Worm (Caenorhabditis elegans): Measurements from ENCODE around the gene C09H10.9.

C09H10.9 gene

ce11 chrII:11104162-11104561 lies at the start of gene C09H10.9:
Gene C09H10.9 (plus strand): TSS chrII:11104462.
- TF ChIP-seq pros-1 (tag; optimal IDR thresholded peaks at IDR 0.05) (no peak), odd-2 (tag; optimal IDR thresholded peaks at IDR 0.05) (no peak), F13H6.1 (tag; optimal IDR thresholded peaks at IDR 0.05) (no peak), C08G9.2 (tag; optimal IDR thresholded peaks at IDR 0.05) (no peak), ceh-18 (tag; optimal IDR thresholded peaks at IDR 0.05) (no peak), tbx-7 (tag; optimal IDR thresholded peaks at IDR 0.05) (no peak), sdc-2 (tag; optimal IDR thresholded peaks at IDR 0.05) (no peak), hlh-8 (tag; optimal IDR thresholded peaks at IDR 0.05) (no peak), ceh-45 (GFP tag; IDR thresholded peaks at IDR 0.05) (no peak), ceh-6 (GFP tag; optimal IDR thresholded peaks at IDR 0.05) (no peak), ceh-24 (tag; optimal IDR thresholded peaks at IDR 0.05) (no peak), ceh-48 (tag; optimal IDR thresholded peaks at IDR 0.05) (no peak), sox-2 (GFP tag; IDR thresholded peaks at IDR 0.05) (no peak), C38D4.7 (GFP tag; optimal IDR thresholded peaks at IDR 0.05) (no peak), unc-55 (GFP tag; optimal IDR thresholded peaks at IDR 0.05) (no peak), zip-5 (tag; optimal IDR thresholded peaks at IDR 0.05) (no peak), hlh-15 (tag; optimal IDR thresholded peaks at IDR 0.05) (no peak), ceh-19 (GFP tag; optimal IDR thresholded peaks at IDR 0.05) (no peak), mec-3 (tag; optimal IDR thresholded peaks at IDR 0.05; ENCODE audit: borderline replicate concordance) (no peak)

- TF ChIP-seq unc-86 (tag; optimal IDR thresholded peaks at IDR 0.05) (no peak), ets-4 (tag; optimal IDR thresholded peaks at IDR 0.05) (no peak), ceh-9 (tag; optimal IDR thresholded peaks at IDR 0.05) (no peak), ceh-18 (tag; optimal IDR thresholded peaks at IDR 0.05) (no peak), npax-4 (tag; optimal IDR thresholded peaks at IDR 0.05) (no peak), tbx-7 (tag; optimal IDR thresholded peaks at IDR 0.05) (no peak), hlh-6 (tag; optimal IDR thresholded peaks at IDR 0.05) (no peak), eyg-1 (tag; optimal IDR thresholded peaks at IDR 0.05) (no peak), hlh-30 (tag; optimal IDR thresholded peaks at IDR 0.05; ENCODE audit: insufficient read depth) (no peak), pha-4 (tag; optimal IDR thresholded peaks at IDR 0.05) (no peak), ceh-45 (GFP tag; IDR thresholded peaks at IDR 0.05) (no peak), ceh-2 (tag; optimal IDR thresholded peaks at IDR 0.05) (no peak), fax-1 (tag; optimal IDR thresholded peaks at IDR 0.05) (no peak)
Observed at ce11 chrII:11055223-11055622, 49.0 kb upstream of the C09H10.9 start, which contains the start of gene F45E10.2. Gene F45E10.2 (minus strand): TSS chrII:11055323.

- TF ChIP-seq hlh-15 (tag; optimal IDR thresholded peaks at IDR 0.05) (no peak), ets-4 (tag; optimal IDR thresholded peaks at IDR 0.05) (no peak), pha-4 (tag; optimal IDR thresholded peaks at IDR 0.05) (no peak), elt-2 (tag; optimal IDR thresholded peaks at IDR 0.05) (no peak), ceh-6 (GFP tag; optimal IDR thresholded peaks at IDR 0.05) (no peak), K09A11.1 (tag; optimal IDR thresholded peaks at IDR 0.05; ENCODE audit: insufficient read depth) (no peak), pag-3 (tag; optimal IDR thresholded peaks at IDR 0.05; ENCODE audit: borderline replicate concordance) (no peak), odd-2 (tag; optimal IDR thresholded peaks at IDR 0.05) (no peak), elt-4 (tag; optimal IDR thresholded peaks at IDR 0.05) (no peak), ahr-1 (tag; optimal IDR thresholded peaks at IDR 0.05) (no peak), npax-4 (tag; optimal IDR thresholded peaks at IDR 0.05) (no peak), zip-5 (tag; optimal IDR thresholded peaks at IDR 0.05) (no peak), pha-2 (tag; optimal IDR thresholded peaks at IDR 0.05) (no peak), fax-1 (tag; optimal IDR thresholded peaks at IDR 0.05) (no peak), sox-2 (GFP tag; IDR thresholded peaks at IDR 0.05) (no peak), unc-3 (GFP tag; conservative IDR thresholded peaks at IDR 0.05) (no peak), unc-3 (tag; optimal IDR thresholded peaks at IDR 0.05) (no peak)
Observed at ce11 chrII:11057256-11057655, 47.0 kb upstream of the C09H10.9 start.

ce11 chrII:11064191-11064695 lies 40.0 kb upstream of the C09H10.9 start:
- peak; percentile 20 for TF ChIP-seq ref-2 (tag; optimal IDR thresholded peaks at IDR 0.05)
- TF ChIP-seq che-1 (tag; optimal IDR thresholded peaks at IDR 0.05) = no peak
- no peak for TF ChIP-seq odd-2 (tag; optimal IDR thresholded peaks at IDR 0.05)
- TF ChIP-seq F13H6.1 (tag; optimal IDR thresholded peaks at IDR 0.05) = no peak
- no peak for TF ChIP-seq hlh-6 (tag; optimal IDR thresholded peaks at IDR 0.05)

Data from whole organism, late embryonic.